Fruit fly (Drosophila melanogaster) whole organism, embryonic: ENCODE results near the gene CG16813.

Experiments
- Asciz ChIP-seq: fragments of 200-800 bp; sonication (Bioruptor generic); optimal IDR thresholded peaks from 2 replicates; lab custom pipeline; 2017; ENCODE audit warnings: missing biosample characterization, mild to moderate bottlenecking, missing genetic modification characterization, missing genetic modification reagents
- CG10565 ChIP-seq: fragments of 200-800 bp; sonication (Bioruptor generic); optimal IDR thresholded peaks from 3 replicates; lab custom pipeline; 2016; ENCODE audit warnings: missing biosample characterization, mild to moderate bottlenecking, missing genetic modification characterization
- CG11247 ChIP-seq: fragments of 200-800 bp; sonication (Bioruptor generic); IDR thresholded peaks from 2 replicates; pipeline ENCODE4 v1.3.6; 2022; ENCODE audit warnings: missing biosample characterization, missing genetic modification characterization
- CG11504 ChIP-seq: fragments of 200-800 bp; sonication (Bioruptor generic); optimal IDR thresholded peaks from 3 replicates; lab custom pipeline; 2019; ENCODE audit warnings: missing biosample characterization, mild to moderate bottlenecking, missing genetic modification characterization, moderate library complexity
- CG12219 ChIP-seq: fragments of 200-800 bp; sonication (Bioruptor generic); optimal IDR thresholded peaks from 3 replicates; lab custom pipeline; 2018; ENCODE audit warnings: missing biosample characterization, mild to moderate bottlenecking, missing genetic modification characterization
- CG12769 ChIP-seq: fragments of 200-800 bp; sonication (Bioruptor generic); optimal IDR thresholded peaks from 2 replicates; lab custom pipeline; 2019; ENCODE audit warnings: missing biosample characterization, mild to moderate bottlenecking, missing genetic modification characterization, moderate library complexity
- CG16863 ChIP-seq: fragments of 200-800 bp; sonication (Bioruptor generic); optimal IDR thresholded peaks from 3 replicates; lab custom pipeline; 2016; ENCODE audit warnings: missing biosample characterization, missing genetic modification characterization
- CG17829 ChIP-seq: fragments of 200-800 bp; optimal IDR thresholded peaks from 2 replicates; lab custom pipeline; 2019; ENCODE audit warnings: missing biosample characterization, mild to moderate bottlenecking, missing genetic modification characterization, moderate library complexity
- CG2889 ChIP-seq: fragments of 200-800 bp; sonication (Bioruptor generic); IDR thresholded peaks from 3 replicates; pipeline ENCODE4 v1.3.6; 2022; ENCODE audit warnings: missing biosample characterization, missing genetic modification characterization
- CG30431 ChIP-seq: fragments of 200-800 bp; sonication (Bioruptor generic); optimal IDR thresholded peaks from 2 replicates; lab custom pipeline; 2017; ENCODE audit warnings: missing biosample characterization, missing genetic modification characterization
- CG3995 ChIP-seq: fragments of 200-800 bp; sonication (Bioruptor generic); optimal IDR thresholded peaks from 3 replicates; lab custom pipeline; 2016; ENCODE audit warnings: missing biosample characterization, missing genetic modification characterization
- CG4328 ChIP-seq: fragments of 200-800 bp; sonication (Bioruptor generic); optimal IDR thresholded peaks from 3 replicates; lab custom pipeline; 2017; ENCODE audit warnings: missing biosample characterization, missing genetic modification reagents, missing genetic modification characterization
- CG6765 ChIP-seq: fragments of 200-800 bp; sonication (Bioruptor generic); optimal IDR thresholded peaks from 3 replicates; lab custom pipeline; 2017; ENCODE audit warnings: missing biosample characterization, mild to moderate bottlenecking, missing genetic modification characterization
- CG8359 ChIP-seq: fragments of 200-800 bp; sonication (Bioruptor generic); optimal IDR thresholded peaks from 2 replicates; lab custom pipeline; 2017; ENCODE audit warnings: missing biosample characterization, mild to moderate bottlenecking, missing genetic modification characterization, borderline replicate concordance
- CG8924 ChIP-seq: fragments of 200-800 bp; optimal IDR thresholded peaks from 3 replicates; lab custom pipeline; 2019; ENCODE audit warnings: missing biosample characterization, mild to moderate bottlenecking, missing genetic modification characterization, moderate library complexity
- CG8944 ChIP-seq: fragments of 200-800 bp; sonication (Bioruptor generic); optimal IDR thresholded peaks from 3 replicates; lab custom pipeline; 2016; ENCODE audit warnings: missing biosample characterization, missing genetic modification characterization
- CkIIα-i1 ChIP-seq: fragments of 200-800 bp; sonication (Bioruptor generic); IDR thresholded peaks from 2 replicates; pipeline ENCODE4 v1.3.6; 2022; ENCODE audit warnings: missing biosample characterization, missing genetic modification characterization
- Deaf1 ChIP-seq: fragments of 200-800 bp; optimal IDR thresholded peaks from 3 replicates; lab custom pipeline; 2019; ENCODE audit warnings: missing biosample characterization, mild to moderate bottlenecking, missing genetic modification characterization, moderate library complexity
- Dip3 ChIP-seq: fragments of 200-800 bp; sonication (Bioruptor generic); optimal IDR thresholded peaks from 3 replicates; lab custom pipeline; 2016; ENCODE audit warnings: missing biosample characterization, missing genetic modification characterization
- Dll ChIP-seq: fragments of 200-800 bp; sonication (Bioruptor generic); IDR thresholded peaks from 4 replicates; pipeline ENCODE4 v1.3.6; 2022; ENCODE audit warnings: missing biosample characterization, missing genetic modification characterization; ENCODE audit not compliant: partially characterized antibody
- E2f1 ChIP-seq: fragments of 200-800 bp; sonication (Bioruptor generic); IDR thresholded peaks from 2 replicates; pipeline ENCODE4 v1.3.6; 2022; ENCODE audit warnings: missing biosample characterization, missing genetic modification characterization
- E2f2 ChIP-seq: fragments of 200-800 bp; sonication (Bioruptor generic); IDR thresholded peaks from 2 replicates; pipeline ENCODE4 v1.3.6; 2022; ENCODE audit warnings: missing biosample characterization, missing genetic modification characterization
- Elba2 ChIP-seq: fragments of 200-800 bp; sonication (Bioruptor generic); optimal IDR thresholded peaks from 3 replicates; lab custom pipeline; 2016; ENCODE audit warnings: missing biosample characterization, missing genetic modification characterization
- H15 ChIP-seq: fragments of 200-800 bp; sonication (Bioruptor generic); IDR thresholded peaks from 3 replicates; pipeline ENCODE4 v1.3.6; 2022; ENCODE audit warnings: missing biosample characterization, missing genetic modification characterization
- Hr78 ChIP-seq, 2 experiments: fragments of 200-800 bp in 1 of 2; fragments of >200 bp in 1 of 2; sonication (Bioruptor generic) in 1 of 2; optimal IDR thresholded peaks; 2 replicates each; lab custom pipeline; 2017 to 2019; ENCODE audit warnings: missing biosample characterization in 2 of 2, missing genetic modification characterization in 2 of 2, mild to moderate bottlenecking in 1 of 2, moderate library complexity in 1 of 2
- Kr ChIP-seq: fragments of 200-800 bp; sonication (Bioruptor generic); optimal IDR thresholded peaks from 2 replicates; lab custom pipeline; 2017; ENCODE audit warnings: missing biosample characterization, mild to moderate bottlenecking, missing genetic modification characterization
- Lpt ChIP-seq: fragments of >200 bp; optimal IDR thresholded peaks from 2 replicates; lab custom pipeline; 2018; ENCODE audit warnings: missing biosample characterization, missing genetic modification characterization
- NfI ChIP-seq: fragments of 200-800 bp; sonication (Bioruptor generic); optimal IDR thresholded peaks from 3 replicates; lab custom pipeline; 2018; ENCODE audit warnings: missing biosample characterization, mild to moderate bottlenecking, missing genetic modification characterization, moderate library complexity
- Ptx1 ChIP-seq: fragments of 200-800 bp; sonication (Bioruptor generic); IDR thresholded peaks from 2 replicates; pipeline ENCODE4 v1.3.6; 2022; ENCODE audit warnings: missing biosample characterization, missing genetic modification characterization
- Sox102F ChIP-seq: fragments of 200-800 bp; sonication (Bioruptor generic); optimal IDR thresholded peaks from 2 replicates; lab custom pipeline; 2018; ENCODE audit warnings: missing biosample characterization, mild to moderate bottlenecking, missing genetic modification characterization, moderate library complexity
- Ssrp ChIP-seq: fragments of 200-800 bp; sonication (Bioruptor generic); optimal IDR thresholded peaks from 2 replicates; lab custom pipeline; 2018; ENCODE audit warnings: missing biosample characterization, mild to moderate bottlenecking, missing genetic modification characterization, moderate library complexity
- Usf ChIP-seq: fragments of 200-800 bp; sonication (Bioruptor generic); optimal IDR thresholded peaks from 2 replicates; lab custom pipeline; 2017; ENCODE audit warnings: missing genotype, missing biosample characterization, missing genetic modification characterization
- Xbp1 ChIP-seq: fragments of 200-800 bp; sonication (Bioruptor generic); optimal IDR thresholded peaks from 3 replicates; lab custom pipeline; 2016; ENCODE audit warnings: missing biosample characterization, mild to moderate bottlenecking, missing genetic modification characterization
- Xrp1 ChIP-seq: fragments of 200-800 bp; sonication (Bioruptor generic); IDR thresholded peaks from 2 replicates; pipeline ENCODE4 v1.3.6; 2022; ENCODE audit warnings: missing biosample characterization, missing genetic modification characterization
- YL-1 ChIP-seq: fragments of 200-800 bp; sonication (Bioruptor generic); optimal IDR thresholded peaks from 3 replicates; lab custom pipeline; 2017; ENCODE audit warnings: missing biosample characterization, mild to moderate bottlenecking, missing genetic modification characterization
- dmrt11E ChIP-seq: fragments of 200-800 bp; sonication (Bioruptor generic); optimal IDR thresholded peaks from 3 replicates; lab custom pipeline; 2018; ENCODE audit warnings: missing biosample characterization, mild to moderate bottlenecking, missing genetic modification characterization, moderate library complexity
- gsb-n ChIP-seq: fragments of 200-800 bp; sonication (Bioruptor generic); optimal IDR thresholded peaks from 3 replicates; lab custom pipeline; 2018; ENCODE audit warnings: missing biosample characterization, mild to moderate bottlenecking, missing genetic modification characterization
- hb ChIP-seq: fragments of 200-800 bp; sonication (Bioruptor generic); IDR thresholded peaks from 3 replicates; pipeline ENCODE4 v1.3.6; 2022; ENCODE audit warnings: missing biosample characterization, missing genetic modification characterization; ENCODE audit not compliant: partially characterized antibody
- her ChIP-seq: fragments of 200-800 bp; sonication (Bioruptor generic); optimal IDR thresholded peaks from 2 replicates; lab custom pipeline; 2016; ENCODE audit warnings: missing biosample characterization, missing genetic modification characterization
- jing ChIP-seq: fragments of 200-800 bp; sonication (Bioruptor generic); optimal IDR thresholded peaks from 2 replicates; lab custom pipeline; 2018; ENCODE audit warnings: missing biosample characterization, mild to moderate bottlenecking, missing genetic modification characterization
- ken ChIP-seq: fragments of 200-800 bp; sonication (Bioruptor generic); IDR thresholded peaks from 3 replicates; pipeline ENCODE4 v1.3.6; 2022; ENCODE audit warnings: missing biosample characterization, missing genetic modification characterization
- lbe ChIP-seq: fragments of 200-800 bp; sonication (Bioruptor generic); optimal IDR thresholded peaks from 2 replicates; lab custom pipeline; 2016; ENCODE audit warnings: missing biosample characterization, mild to moderate bottlenecking, missing genetic modification characterization
- lilli ChIP-seq: fragments of 200-800 bp; sonication (Bioruptor generic); optimal IDR thresholded peaks from 3 replicates; lab custom pipeline; 2016; ENCODE audit warnings: missing biosample characterization, missing genetic modification characterization
- lmd ChIP-seq: fragments of 200-800 bp; sonication (Bioruptor generic); IDR thresholded peaks from 2 replicates; pipeline ENCODE4 v1.3.6; 2022; ENCODE audit warnings: missing biosample characterization, missing genetic modification characterization
- maf-S ChIP-seq: fragments of 200-800 bp; sonication (Bioruptor generic); optimal IDR thresholded peaks from 2 replicates; lab custom pipeline; 2016; ENCODE audit warnings: missing biosample characterization, missing genetic modification characterization
- mirr ChIP-seq: fragments of 200-800 bp; sonication (Bioruptor generic); optimal IDR thresholded peaks from 3 replicates; lab custom pipeline; 2018; ENCODE audit warnings: missing biosample characterization, mild to moderate bottlenecking, missing genetic modification characterization
- row ChIP-seq: fragments of 200-800 bp; sonication (Bioruptor generic); IDR thresholded peaks from 3 replicates; pipeline ENCODE4 v1.3.6; 2022; ENCODE audit warnings: missing biosample characterization, missing genetic modification characterization
- sd ChIP-seq: fragments of 200-800 bp; sonication (Bioruptor generic); optimal IDR thresholded peaks from 3 replicates; lab custom pipeline; 2018; ENCODE audit warnings: missing biosample characterization, mild to moderate bottlenecking, missing genetic modification characterization, moderate library complexity
- seq ChIP-seq: fragments of 200-800 bp; sonication (Bioruptor generic); IDR thresholded peaks from 2 replicates; pipeline ENCODE4 v1.3.6; 2022; ENCODE audit warnings: missing biosample characterization, missing genetic modification characterization
- stc ChIP-seq: fragments of 200-800 bp; sonication (Bioruptor generic); IDR thresholded peaks from 2 replicates; pipeline ENCODE4 v1.3.6; 2022; ENCODE audit warnings: missing biosample characterization, missing genetic modification characterization
- tgo ChIP-seq: fragments of 200-800 bp; sonication (Bioruptor generic); IDR thresholded peaks from 3 replicates; pipeline ENCODE4 v1.3.6; 2022; ENCODE audit warnings: missing biosample characterization, missing genetic modification characterization
- tx ChIP-seq: fragments of 200-800 bp; sonication (Bioruptor generic); optimal IDR thresholded peaks from 2 replicates; lab custom pipeline; 2016; ENCODE audit warnings: missing biosample characterization, missing genetic modification characterization

Gene CG16813

DNA sequence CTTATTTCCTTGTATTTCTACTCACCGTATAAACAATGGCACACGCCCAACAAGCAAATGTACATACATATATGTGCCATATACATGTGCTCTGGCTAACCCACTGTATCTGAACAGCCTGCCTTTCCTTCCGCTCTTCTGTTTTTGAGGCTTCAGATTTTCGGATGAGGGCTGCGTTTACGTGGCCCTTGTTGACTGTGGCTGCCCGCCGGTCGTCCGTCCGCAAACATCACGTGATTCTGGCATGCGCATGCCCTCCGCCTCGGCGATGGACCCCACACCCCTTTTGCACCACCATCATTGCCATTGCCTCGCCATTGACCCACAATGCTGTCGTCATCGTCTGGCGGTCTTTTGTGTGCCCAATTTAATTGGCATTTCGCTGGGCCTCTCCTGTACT is 22.1 kb upstream of the CG16813 start (continued):
- TF ChIP-seq CG4328 (GFP tag; lab: Kevin White, UChicago) (peak; percentile 57), tx (GFP tag; lab: Kevin White, UChicago) (no peak), CG11247 (GFP tag; lab: Robert Waterston, UW) (no peak), Dll (GFP tag; lab: Robert Waterston, UW) (no peak), CG12769 (tag; lab: Kevin White, UChicago) (peak; percentile 85), ken (GFP tag; lab: Robert Waterston, UW) (no peak), Deaf1 (peak; percentile 44), lilli (GFP tag; lab: Kevin White, UChicago) (no peak), Lpt (GFP tag; lab: Kevin White, UChicago) (no peak), her (GFP tag; lab: Kevin White, UChicago) (no peak), mirr (GFP tag; lab: Kevin White, UChicago) (peak; percentile 71), NfI (GFP tag; lab: Kevin White, UChicago) (peak; percentile 19), CG6765 (no peak), row (GFP tag; lab: Robert Waterston, UW) (no peak), hb (GFP tag; lab: Robert Waterston, UW) (no peak), jing (GFP tag; lab: Kevin White, UChicago) (no peak), Kr (no peak), CG2889 (GFP tag; lab: Robert Waterston, UW) (no peak), lbe (GFP tag; lab: Kevin White, UChicago) (no peak), Ptx1 (no peak), YL-1 (GFP tag; lab: Kevin White, UChicago) (peak; percentile 2), E2f2 (GFP tag; lab: Robert Waterston, UW) (no peak; the same call in 1 of the 2 replicates), CG3995 (GFP tag; lab: Kevin White, UChicago) (no peak), CG12219 (GFP tag; lab: Kevin White, UChicago) (no peak), CG8924 (peak; percentile 23), CG10565 (GFP tag; lab: Kevin White, UChicago) (no peak), Hr78 (GFP tag; optimal IDR thresholded peaks at IDR 0.05; lab: Kevin White, UChicago) (peak in 1 of 2 experiments; percentile 17), dmrt11E (tag; lab: Kevin White, UChicago) (no peak), CG8944 (GFP tag; lab: Kevin White, UChicago) (no peak), gsb-n (tag; lab: Kevin White, UChicago) (no peak), CG17829 (tag; lab: Kevin White, UChicago) (peak; percentile 4), Dip3 (peak; percentile 22), sd (tag; lab: Kevin White, UChicago) (peak; percentile 84), maf-S (GFP tag; lab: Kevin White, UChicago) (no peak), Usf (peak; percentile 18), seq (GFP tag; lab: Robert Waterston, UW) (no peak), Ssrp (tag; lab: Kevin White, UChicago) (no peak), CG8359 (GFP tag; lab: Kevin White, UChicago) (no peak), lmd (no peak), Xbp1 (peak; percentile 47), CG30431 (GFP tag; lab: Kevin White, UChicago) (no peak), Sox102F (peak; percentile 14), H15 (no peak), CG11504 (no peak), E2f1 (GFP tag; lab: Robert Waterston, UW) (no peak), stc (GFP tag; lab: Robert Waterston, UW) (no peak), Xrp1 (GFP tag; lab: Robert Waterston, UW) (peak; percentile 44; the same call in 1 of the 2 replicates), Elba2 (GFP tag; lab: Kevin White, UChicago) (no peak), tgo (no peak), CkIIα-i1 (GFP tag; lab: Robert Waterston, UW) (no peak), Asciz (GFP tag; lab: Kevin White, UChicago) (no peak), CG16863 (GFP tag; lab: Kevin White, UChicago) (no peak)
